Fruit fly (Drosophila melanogaster) whole organism, embryonic: ENCODE data around the gene CG42307.

Experiments
- CG33213 ChIP-seq: fragments of 200-800 bp; sonication (Bioruptor generic); optimal IDR thresholded peaks from 3 replicates; lab custom pipeline; 2016; ENCODE audit warnings: missing biosample characterization, missing genetic modification characterization
- CG6175 ChIP-seq: fragments of 200-800 bp; sonication (Bioruptor generic); IDR thresholded peaks from 3 replicates; pipeline ENCODE4 v1.3.6; 2022; ENCODE audit warnings: missing biosample characterization, missing genetic modification characterization
- CG6683 ChIP-seq: fragments of 200-800 bp; sonication (Bioruptor generic); optimal IDR thresholded peaks from 2 replicates; lab custom pipeline; 2017; ENCODE audit warnings: missing biosample characterization, mild to moderate bottlenecking, missing genetic modification characterization, missing genetic modification reagents
- Mad ChIP-seq: fragments of 200-800 bp; sonication (Bioruptor generic); optimal IDR thresholded peaks from 2 replicates; lab custom pipeline; 2016; ENCODE audit warnings: missing biosample characterization, missing genetic modification characterization
- chif ChIP-seq, 2 experiments: fragments of 200-800 bp; sonication (Bioruptor generic); optimal IDR thresholded peaks; 3 replicates each; lab custom pipeline; 2016; ENCODE audit warnings: missing biosample characterization in 2 of 2, missing genetic modification characterization in 2 of 2
- jigr1 ChIP-seq: fragments of 200-800 bp; sonication (Bioruptor generic); IDR thresholded peaks from 3 replicates; pipeline ENCODE4 v1.3.6; 2022; ENCODE audit warnings: missing biosample characterization, missing genetic modification characterization
- sug ChIP-seq: fragments of 200-800 bp; optimal IDR thresholded peaks from 2 replicates; lab custom pipeline; 2019; ENCODE audit warnings: missing biosample characterization, mild to moderate bottlenecking, missing genetic modification characterization, moderate library complexity

dm6 chr3L:7326676-7327075 lies 2.3 kb upstream of the CG42307 start:
- TF ChIP-seq CG33213 (no peak), chif (GFP tag; optimal IDR thresholded peaks at IDR 0.05; lab: Kevin White, UChicago) (no peak), sug (tag; lab: Kevin White, UChicago) (no peak), jigr1 (GFP tag; lab: Robert Waterston, UW) (no peak), CG6683 (GFP tag; lab: Kevin White, UChicago) (no peak), CG6175 (GFP tag; lab: Robert Waterston, UW) (no peak), Mad (GFP tag; lab: Kevin White, UChicago) (no peak)
